Fruit fly (Drosophila melanogaster) whole organism, embryonic: ENCODE results near the gene CG14277.
A peak's percentile ranks its signal among the peaks of the same experiment; 100 is the strongest.

Source experiments
- Antp ChIP-seq: fragments of 200-800 bp; sonication (Bioruptor generic); optimal IDR thresholded peaks from 3 replicates; lab custom pipeline; 2016; ENCODE audit warnings: missing biosample characterization, missing genetic modification characterization
- BtbVII ChIP-seq: fragments of 200-800 bp; sonication (Bioruptor generic); optimal IDR thresholded peaks from 3 replicates; lab custom pipeline; 2017; ENCODE audit warnings: missing biosample characterization, mild to moderate bottlenecking, missing genetic modification characterization
- CG10959 ChIP-seq: fragments of 200-800 bp; sonication (Bioruptor generic); IDR thresholded peaks from 2 replicates; pipeline ENCODE4 v1.3.6; 2022; ENCODE audit warnings: missing biosample characterization, missing genetic modification characterization
- CG15479 ChIP-seq: fragments of 200-800 bp; sonication (Bioruptor generic); optimal IDR thresholded peaks from 3 replicates; lab custom pipeline; 2019; ENCODE audit warnings: missing biosample characterization, mild to moderate bottlenecking, missing genetic modification characterization, moderate library complexity
- CG18262 ChIP-seq: fragments of 200-800 bp; optimal IDR thresholded peaks from 3 replicates; lab custom pipeline; 2019; ENCODE audit warnings: missing biosample characterization, mild to moderate bottlenecking, missing genetic modification characterization, moderate library complexity
- CG2120 ChIP-seq: fragments of 200-800 bp; sonication (Bioruptor generic); optimal IDR thresholded peaks from 3 replicates; lab custom pipeline; 2016; ENCODE audit warnings: missing biosample characterization, missing genetic modification characterization
- CG30431 ChIP-seq: fragments of 200-800 bp; sonication (Bioruptor generic); optimal IDR thresholded peaks from 2 replicates; lab custom pipeline; 2017; ENCODE audit warnings: missing biosample characterization, missing genetic modification characterization
- CG3407 ChIP-seq: fragments of 200-800 bp; sonication (Bioruptor generic); optimal IDR thresholded peaks from 2 replicates; lab custom pipeline; 2018; ENCODE audit warnings: missing biosample characterization, mild to moderate bottlenecking, missing genetic modification characterization
- CG3847 ChIP-seq: fragments of 200-800 bp; sonication (Bioruptor generic); IDR thresholded peaks from 2 replicates; pipeline ENCODE4 v1.3.6; 2022; ENCODE audit warnings: missing biosample characterization, missing genetic modification characterization
- CG4328 ChIP-seq: fragments of 200-800 bp; sonication (Bioruptor generic); optimal IDR thresholded peaks from 3 replicates; lab custom pipeline; 2017; ENCODE audit warnings: missing biosample characterization, missing genetic modification reagents, missing genetic modification characterization
- CG4617 ChIP-seq: fragments of 200-800 bp; sonication (Bioruptor generic); optimal IDR thresholded peaks from 3 replicates; lab custom pipeline; 2016; ENCODE audit warnings: missing biosample characterization, missing genetic modification characterization, borderline replicate concordance
- CG8359 ChIP-seq: fragments of 200-800 bp; sonication (Bioruptor generic); optimal IDR thresholded peaks from 2 replicates; lab custom pipeline; 2017; ENCODE audit warnings: missing biosample characterization, mild to moderate bottlenecking, missing genetic modification characterization, borderline replicate concordance
- CTCF ChIP-seq: fragments of 200-800 bp; sonication (Bioruptor generic); optimal IDR thresholded peaks from 2 replicates; lab custom pipeline; 2017; ENCODE audit warnings: missing biosample characterization, mild to moderate bottlenecking, missing genetic modification characterization, moderate library complexity
- D ChIP-seq, 2 experiments: fragments of 200-800 bp in 1 of 2; fragments of >200 bp in 1 of 2; sonication (Bioruptor generic) in 1 of 2; optimal IDR thresholded peaks; 2 replicates in 1 of 2; 3 replicates in 1 of 2; lab custom pipeline; 2017; ENCODE audit warnings: mild to moderate bottlenecking in 1 of 2, missing biosample characterization in 1 of 2, missing genetic modification characterization in 1 of 2, missing genetic modification reagents in 1 of 2
- Doc2 ChIP-seq: fragments of 200-800 bp; sonication (Bioruptor generic); IDR thresholded peaks from 2 replicates; pipeline ENCODE4 v1.3.6; 2022; ENCODE audit warnings: missing biosample characterization, missing genetic modification characterization
- Drgx ChIP-seq: fragments of 200-800 bp; sonication (Bioruptor generic); IDR thresholded peaks from 2 replicates; pipeline ENCODE4 v1.3.6; 2022; ENCODE audit warnings: missing biosample characterization, missing genetic modification characterization
- Hey ChIP-seq: fragments of 200-800 bp; sonication (Bioruptor generic); optimal IDR thresholded peaks from 3 replicates; lab custom pipeline; 2018; ENCODE audit warnings: missing biosample characterization, mild to moderate bottlenecking, missing genetic modification characterization
- HmgD ChIP-seq: fragments of 200-800 bp; sonication (Bioruptor generic); optimal IDR thresholded peaks from 3 replicates; lab custom pipeline; 2016; ENCODE audit warnings: missing biosample characterization, missing genetic modification characterization
- HmgZ ChIP-seq: fragments of 200-800 bp; sonication (Bioruptor generic); optimal IDR thresholded peaks from 2 replicates; lab custom pipeline; 2018; ENCODE audit warnings: missing biosample characterization, mild to moderate bottlenecking, missing genetic modification characterization
- Lim3 ChIP-seq: fragments of 200-800 bp; sonication (Bioruptor generic); IDR thresholded peaks from 2 replicates; pipeline ENCODE4 v1.3.6; 2022; ENCODE audit warnings: missing biosample characterization, missing genetic modification characterization
- Mes4 ChIP-seq: fragments of 200-800 bp; sonication (Bioruptor generic); optimal IDR thresholded peaks from 2 replicates; lab custom pipeline; 2016; ENCODE audit warnings: missing biosample characterization, missing genetic modification characterization
- Myb ChIP-seq: fragments of 200-800 bp; sonication (Bioruptor generic); optimal IDR thresholded peaks from 2 replicates; lab custom pipeline; 2016; ENCODE audit warnings: missing biosample characterization, missing genetic modification characterization
- NC2β ChIP-seq: fragments of 200-800 bp; sonication (Bioruptor generic); optimal IDR thresholded peaks from 2 replicates; lab custom pipeline; 2016; ENCODE audit warnings: missing biosample characterization, missing genetic modification characterization
- Nf-YA ChIP-seq: fragments of 200-800 bp; sonication (Bioruptor generic); IDR thresholded peaks from 2 replicates; pipeline ENCODE4 v1.3.6; 2022; ENCODE audit warnings: missing biosample characterization, missing genetic modification characterization
- Pdp1 ChIP-seq, 2 experiments: fragments of 200-800 bp; sonication (Bioruptor generic); optimal IDR thresholded peaks; 3 replicates each; lab custom pipeline; 2016; ENCODE audit warnings: missing biosample characterization in 2 of 2, missing genetic modification characterization in 2 of 2, mild to moderate bottlenecking in 1 of 2, moderate library complexity in 1 of 2
- Ravus ChIP-seq: fragments of 200-800 bp; sonication (Bioruptor generic); IDR thresholded peaks from 2 replicates; pipeline ENCODE4 v1.3.6; 2022; ENCODE audit warnings: missing biosample characterization, missing genetic modification characterization
- Taf1 ChIP-seq: fragments of 200-800 bp; sonication (Bioruptor generic); IDR thresholded peaks from 2 replicates; pipeline ENCODE4 v1.3.6; 2022; ENCODE audit warnings: missing biosample characterization, missing genetic modification characterization
- Tbp ChIP-seq: fragments of >200 bp; optimal IDR thresholded peaks from 2 replicates; lab custom pipeline; 2018; ENCODE audit warnings: missing biosample characterization, missing genetic modification characterization
- ash1 ChIP-seq: fragments of 200-800 bp; sonication (Bioruptor generic); optimal IDR thresholded peaks from 2 replicates; lab custom pipeline; 2018; ENCODE audit warnings: missing biosample characterization, mild to moderate bottlenecking, missing genetic modification characterization
- dmrt99B ChIP-seq: fragments of 200-800 bp; sonication (Bioruptor generic); optimal IDR thresholded peaks from 2 replicates; lab custom pipeline; 2018; ENCODE audit warnings: missing biosample characterization, mild to moderate bottlenecking, missing genetic modification characterization, moderate library complexity
- dpn ChIP-seq, 2 experiments: fragments of 200-800 bp; sonication (Bioruptor generic); optimal IDR thresholded peaks; 3 replicates each; lab custom pipeline; 2016; ENCODE audit warnings: missing biosample characterization in 2 of 2, missing genetic modification characterization in 2 of 2
- emc ChIP-seq: fragments of 200-800 bp; sonication (Bioruptor generic); optimal IDR thresholded peaks from 2 replicates; lab custom pipeline; 2016; ENCODE audit warnings: missing biosample characterization, missing genetic modification characterization
- gce ChIP-seq: fragments of 200-800 bp; sonication (Bioruptor generic); IDR thresholded peaks from 3 replicates; pipeline ENCODE4 v1.3.6; 2022; ENCODE audit warnings: missing biosample characterization, missing genetic modification characterization
- gfzf ChIP-seq: fragments of 200-800 bp; sonication (Bioruptor generic); optimal IDR thresholded peaks from 2 replicates; lab custom pipeline; 2016; ENCODE audit warnings: missing biosample characterization, mild to moderate bottlenecking, missing genetic modification characterization, moderate library complexity
- jing ChIP-seq: fragments of 200-800 bp; sonication (Bioruptor generic); optimal IDR thresholded peaks from 2 replicates; lab custom pipeline; 2018; ENCODE audit warnings: missing biosample characterization, mild to moderate bottlenecking, missing genetic modification characterization
- lola ChIP-seq, 3 experiments: fragments of >200 bp in 2 of 3; fragments of 200-800 bp in 1 of 3; sonication (Bioruptor generic) in 1 of 3; optimal IDR thresholded peaks; 2 replicates each; lab custom pipeline; 2017 to 2019; ENCODE audit warnings: missing biosample characterization in 3 of 3, missing genetic modification characterization in 3 of 3, mild to moderate bottlenecking in 1 of 3, moderate library complexity in 1 of 3
- row ChIP-seq: fragments of 200-800 bp; sonication (Bioruptor generic); IDR thresholded peaks from 3 replicates; pipeline ENCODE4 v1.3.6; 2022; ENCODE audit warnings: missing biosample characterization, missing genetic modification characterization
- sqz ChIP-seq: fragments of 200-800 bp; sonication (Bioruptor generic); optimal IDR thresholded peaks from 3 replicates; lab custom pipeline; 2018; ENCODE audit warnings: missing biosample characterization, mild to moderate bottlenecking, missing genetic modification characterization
- stwl ChIP-seq: fragments of 200-800 bp; sonication (Bioruptor generic); optimal IDR thresholded peaks from 3 replicates; lab custom pipeline; 2018; ENCODE audit warnings: missing biosample characterization, mild to moderate bottlenecking, missing genetic modification characterization, moderate library complexity
- twi ChIP-seq: fragments of 200-800 bp; optimal IDR thresholded peaks from 2 replicates; lab custom pipeline; 2019; ENCODE audit warnings: missing biosample characterization, mild to moderate bottlenecking, missing genetic modification characterization, moderate library complexity
- zfh1 ChIP-seq: fragments of 200-800 bp; sonication (Bioruptor generic); IDR thresholded peaks from 3 replicates; pipeline ENCODE4 v1.3.6; 2022; ENCODE audit warnings: missing biosample characterization, missing genetic modification characterization

CG14277 gene

dm6 chr2L:8204996-8205567 is 37.2 kb upstream of the CG14277 start, which contains the start of gene SLC5A11 (continued):
- TF ChIP-seq BtbVII (GFP tag; lab: Kevin White, UChicago), result peak; percentile 97
- TF ChIP-seq CG4617 (GFP tag; lab: Kevin White, UChicago), result peak; percentile 88
- peak; percentile 50 for TF ChIP-seq CTCF (GFP tag; lab: Kevin White, UChicago)
- TF ChIP-seq lola (GFP tag; optimal IDR thresholded peaks at IDR 0.05; lab: Kevin White, UChicago), result peak in 1 of 3 experiments; percentile 97
- TF ChIP-seq CG2120 (GFP tag; lab: Kevin White, UChicago), result peak; percentile 95
- no peak for TF ChIP-seq CG10959
- TF ChIP-seq dmrt99B, result peak; percentile 100
- TF ChIP-seq CG8359 (GFP tag; lab: Kevin White, UChicago), result peak; percentile 82
- TF ChIP-seq Drgx, result peak; percentile 98
- peak; percentile 75 for TF ChIP-seq Hey
- TF ChIP-seq CG3407 (GFP tag; lab: Kevin White, UChicago), result peak; percentile 86
- TF ChIP-seq Doc2, result peak; percentile 87
- peak; percentile 54 for TF ChIP-seq NC2β (GFP tag; lab: Kevin White, UChicago)
- peak; percentile 93 for TF ChIP-seq gce
- TF ChIP-seq ash1 (GFP tag; lab: Kevin White, UChicago), result peak; percentile 68
- peak; percentile 64 for TF ChIP-seq Ravus

dm6 chr2L:8205871-8206270 is 36.4 kb upstream of the CG14277 start, which contains the start of gene CG8419:
CG8419 (plus strand) TSS chr2L:8206171.
- peak in 1 of 2 experiments; percentile 24 for TF ChIP-seq Pdp1 (GFP tag; optimal IDR thresholded peaks at IDR 0.05; lab: Kevin White, UChicago)
- no peak for TF ChIP-seq row (GFP tag; lab: Robert Waterston, UW)
- TF ChIP-seq Antp, result no peak
- TF ChIP-seq Lim3, result 0 out of 2 replicates have a peak, but pooled peaks have one; percentile 10

DNA sequence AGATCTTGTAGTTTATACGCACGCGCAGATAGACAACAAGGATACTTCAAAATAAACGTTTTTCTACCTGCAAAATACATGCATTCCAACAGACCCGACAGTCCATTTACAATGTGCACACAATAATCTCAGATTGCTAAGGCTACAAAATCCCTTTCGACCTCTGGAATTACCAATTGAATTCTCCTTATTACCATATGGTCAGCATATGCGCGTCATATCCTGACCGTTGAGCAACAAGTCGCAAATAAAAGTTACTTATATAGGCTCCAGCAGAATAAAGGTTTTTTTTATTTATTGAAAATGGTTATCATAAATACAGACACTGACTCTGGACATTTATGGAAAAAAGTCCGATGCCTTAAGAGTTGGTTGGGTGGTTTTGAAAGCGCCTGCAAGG is 32.9 kb upstream of the CG14277 start:
- no peak for TF ChIP-seq jing (GFP tag; lab: Kevin White, UChicago)
- TF ChIP-seq Myb (GFP tag; lab: Kevin White, UChicago), result no peak
- TF ChIP-seq dpn (GFP tag; optimal IDR thresholded peaks at IDR 0.05; lab: Kevin White, UChicago), result no peak
- TF ChIP-seq emc (GFP tag; lab: Kevin White, UChicago), result no peak
- TF ChIP-seq CG30431 (GFP tag; lab: Kevin White, UChicago), result no peak
- no peak for TF ChIP-seq Mes4 (GFP tag; lab: Kevin White, UChicago)
- no peak for TF ChIP-seq Tbp (GFP tag; lab: Kevin White, UChicago)
- no peak for TF ChIP-seq stwl (tag; lab: Kevin White, UChicago)
- TF ChIP-seq HmgZ (tag; lab: Kevin White, UChicago), result no peak
- TF ChIP-seq twi (tag; lab: Kevin White, UChicago), result peak; percentile 95
- TF ChIP-seq CG15479, result peak; percentile 21
- TF ChIP-seq HmgD (GFP tag; lab: Kevin White, UChicago), result no peak
- no peak for TF ChIP-seq CG18262 (tag; lab: Kevin White, UChicago)

dm6 chr2L:8210468-8210867 is 31.8 kb upstream of the CG14277 start:
- 0 out of 2 replicates have a peak, but pooled peaks have one; percentile 2 for TF ChIP-seq Nf-YA (GFP tag; lab: Robert Waterston, UW)
- no peak for TF ChIP-seq CG4328 (GFP tag; lab: Kevin White, UChicago)
- 0 out of 3 replicates have a peak, but pooled peaks have one; percentile 11 for TF ChIP-seq zfh1 (GFP tag; lab: Robert Waterston, UW)
- TF ChIP-seq sqz (GFP tag; lab: Kevin White, UChicago), result no peak
- TF ChIP-seq CG3847, result no peak
- no peak for TF ChIP-seq Taf1 (GFP tag; lab: Robert Waterston, UW)
- peak; percentile 19 for TF ChIP-seq D (optimal IDR thresholded peaks at IDR 0.05; lab: Kevin White, UChicago)
- TF ChIP-seq D (GFP tag; optimal IDR thresholded peaks at IDR 0.05; lab: Kevin White, UChicago), result no peak
- TF ChIP-seq gfzf (GFP tag; lab: Kevin White, UChicago), result no peak
- peak; percentile 66 for TF ChIP-seq CTCF (GFP tag; lab: Kevin White, UChicago)
